Fruit fly (Drosophila melanogaster): ENCODE results near the gene Sur-8.

Gene Sur-8

dm6 chr3R:17430481-17430880 is 28.2 kb upstream of the Sur-8 start:
- TF ChIP-seq pad (GFP tag; optimal IDR thresholded peaks at IDR 0.05), result no peak
- no peak for TF ChIP-seq Crg-1 (GFP tag; optimal IDR thresholded peaks at IDR 0.05)
- TF ChIP-seq CG14711 (tag; optimal IDR thresholded peaks at IDR 0.05), result no peak
- no peak for TF ChIP-seq CG1620 (GFP tag; optimal IDR thresholded peaks at IDR 0.05)
- no peak for TF ChIP-seq Clk (GFP tag; optimal IDR thresholded peaks at IDR 0.05)
- TF ChIP-seq Hr96 (GFP tag; optimal IDR thresholded peaks at IDR 0.05), result no peak
- no peak for TF ChIP-seq bab1 (GFP tag; optimal IDR thresholded peaks at IDR 0.05)
- TF ChIP-seq kay (GFP tag; ENCODE audit: borderline replicate concordance), result no peak
- no peak for TF ChIP-seq toe (GFP tag; optimal IDR thresholded peaks at IDR 0.05)
- TF ChIP-seq CG33017 (tag; optimal IDR thresholded peaks at IDR 0.05), result no peak
- no peak for TF ChIP-seq cnc (optimal IDR thresholded peaks at IDR 0.05)
- no peak for TF ChIP-seq CG11617 (GFP tag; optimal IDR thresholded peaks at IDR 0.05)
- no peak for TF ChIP-seq CG12768 (GFP tag; optimal IDR thresholded peaks at IDR 0.05)
- TF ChIP-seq Mnt (GFP tag; optimal IDR thresholded peaks at IDR 0.05), result no peak
- TF ChIP-seq ovo (GFP tag; optimal IDR thresholded peaks at IDR 0.05), result no peak
- TF ChIP-seq CG5204 (GFP tag; optimal IDR thresholded peaks at IDR 0.05), result no peak
- no peak for TF ChIP-seq CG7101 (tag; optimal IDR thresholded peaks at IDR 0.05)
- no peak for TF ChIP-seq cic (GFP tag; optimal IDR thresholded peaks at IDR 0.05)

dm6 chr3R:17426265-17426664 is 23.9 kb upstream of the Sur-8 start:
- TF ChIP-seq CG5204 (GFP tag; optimal IDR thresholded peaks at IDR 0.05), result no peak
- no peak for TF ChIP-seq CG33017 (tag; optimal IDR thresholded peaks at IDR 0.05)
- TF ChIP-seq toe (GFP tag; optimal IDR thresholded peaks at IDR 0.05), result no peak
- no peak for TF ChIP-seq CG7045 (GFP tag; optimal IDR thresholded peaks at IDR 0.05)
- no peak for TF ChIP-seq Hr96 (GFP tag; optimal IDR thresholded peaks at IDR 0.05)
- no peak for TF ChIP-seq bab1 (GFP tag; optimal IDR thresholded peaks at IDR 0.05)

dm6 chr3R:17425417-17425915 is 23.2 kb upstream of the Sur-8 start, which contains the start of gene cysu:
Gene cysu (plus strand): TSS chr3R:17425768.
- TF ChIP-seq CG14711 (tag; optimal IDR thresholded peaks at IDR 0.05), result no peak
- TF ChIP-seq Crg-1 (GFP tag; optimal IDR thresholded peaks at IDR 0.05), result no peak
- no peak for TF ChIP-seq kay (GFP tag; ENCODE audit: borderline replicate concordance)
- TF ChIP-seq tj (GFP tag; optimal IDR thresholded peaks at IDR 0.05), result no peak
- TF ChIP-seq Clk (GFP tag; optimal IDR thresholded peaks at IDR 0.05), result no peak
- no peak for TF ChIP-seq CG7045 (GFP tag; optimal IDR thresholded peaks at IDR 0.05)
- no peak for TF ChIP-seq cic (GFP tag; optimal IDR thresholded peaks at IDR 0.05)
- TF ChIP-seq ovo (GFP tag; optimal IDR thresholded peaks at IDR 0.05), result no peak
- TF ChIP-seq pad (GFP tag; optimal IDR thresholded peaks at IDR 0.05), result no peak
- TF ChIP-seq CG11617 (GFP tag; optimal IDR thresholded peaks at IDR 0.05), result no peak
- TF ChIP-seq cnc (optimal IDR thresholded peaks at IDR 0.05), result no peak
- TF ChIP-seq CG1620 (GFP tag; optimal IDR thresholded peaks at IDR 0.05), result no peak
- no peak for TF ChIP-seq CG7101 (tag; optimal IDR thresholded peaks at IDR 0.05)
- no peak for TF ChIP-seq toe (GFP tag; optimal IDR thresholded peaks at IDR 0.05)
- no peak for TF ChIP-seq CG12768 (GFP tag; optimal IDR thresholded peaks at IDR 0.05)
- no peak for TF ChIP-seq bab1 (GFP tag; optimal IDR thresholded peaks at IDR 0.05)
- no peak for TF ChIP-seq CG5204 (GFP tag; optimal IDR thresholded peaks at IDR 0.05)
- no peak for TF ChIP-seq CG33017 (tag; optimal IDR thresholded peaks at IDR 0.05)
- TF ChIP-seq Hr96 (GFP tag; optimal IDR thresholded peaks at IDR 0.05), result no peak
- no peak for TF ChIP-seq Mnt (GFP tag; optimal IDR thresholded peaks at IDR 0.05)

- TF ChIP-seq Mnt (GFP tag; optimal IDR thresholded peaks at IDR 0.05) (no peak), CG14711 (tag; optimal IDR thresholded peaks at IDR 0.05) (no peak), tj (GFP tag; optimal IDR thresholded peaks at IDR 0.05) (no peak), CG12768 (GFP tag; optimal IDR thresholded peaks at IDR 0.05) (no peak), kay (GFP tag; ENCODE audit: borderline replicate concordance) (no peak), bab1 (GFP tag; optimal IDR thresholded peaks at IDR 0.05) (no peak), Clk (GFP tag; optimal IDR thresholded peaks at IDR 0.05) (no peak), CG1620 (GFP tag; optimal IDR thresholded peaks at IDR 0.05) (no peak), CG33017 (tag; optimal IDR thresholded peaks at IDR 0.05) (no peak)
These were observed 19.8 kb upstream of the Sur-8 start, which contains the start of gene CG14332 for dm6 chr3R:17422102-17422501. Gene CG14332 (minus strand): TSS chr3R:17422202.

dm6 chr3R:17420338-17420737 is 18.0 kb upstream of the Sur-8 start, which contains the start of gene CG42835:
Gene CG42835 (plus strand): TSS chr3R:17420638.
- TF ChIP-seq toe (GFP tag; optimal IDR thresholded peaks at IDR 0.05) (no peak), CG12768 (GFP tag; optimal IDR thresholded peaks at IDR 0.05) (no peak), CG1620 (GFP tag; optimal IDR thresholded peaks at IDR 0.05) (no peak), CG7045 (GFP tag; optimal IDR thresholded peaks at IDR 0.05) (no peak), Mnt (GFP tag; optimal IDR thresholded peaks at IDR 0.05) (no peak), tj (GFP tag; optimal IDR thresholded peaks at IDR 0.05) (no peak), cic (GFP tag; optimal IDR thresholded peaks at IDR 0.05) (no peak), Crg-1 (GFP tag; optimal IDR thresholded peaks at IDR 0.05) (no peak), Clk (GFP tag; optimal IDR thresholded peaks at IDR 0.05) (no peak), CG7101 (tag; optimal IDR thresholded peaks at IDR 0.05) (no peak), CG14711 (tag; optimal IDR thresholded peaks at IDR 0.05) (no peak), pad (GFP tag; optimal IDR thresholded peaks at IDR 0.05) (no peak), CG5204 (GFP tag; optimal IDR thresholded peaks at IDR 0.05) (no peak), kay (GFP tag; ENCODE audit: borderline replicate concordance) (no peak), bab1 (GFP tag; optimal IDR thresholded peaks at IDR 0.05) (no peak), CG33017 (tag; optimal IDR thresholded peaks at IDR 0.05) (no peak), ovo (GFP tag; optimal IDR thresholded peaks at IDR 0.05) (no peak)

- no peak for TF ChIP-seq CG5204 (GFP tag; optimal IDR thresholded peaks at IDR 0.05)
- no peak for TF ChIP-seq CG7045 (GFP tag; optimal IDR thresholded peaks at IDR 0.05)
- TF ChIP-seq CG7101 (tag; optimal IDR thresholded peaks at IDR 0.05), result no peak
- no peak for TF ChIP-seq bab1 (GFP tag; optimal IDR thresholded peaks at IDR 0.05)
- TF ChIP-seq CG1620 (GFP tag; optimal IDR thresholded peaks at IDR 0.05), result no peak
- TF ChIP-seq tj (GFP tag; optimal IDR thresholded peaks at IDR 0.05), result no peak
- no peak for TF ChIP-seq Clk (GFP tag; optimal IDR thresholded peaks at IDR 0.05)
- no peak for TF ChIP-seq Hr96 (GFP tag; optimal IDR thresholded peaks at IDR 0.05)
- TF ChIP-seq cnc (optimal IDR thresholded peaks at IDR 0.05), result no peak
- no peak for TF ChIP-seq kay (GFP tag; ENCODE audit: borderline replicate concordance)
- no peak for TF ChIP-seq CG12768 (GFP tag; optimal IDR thresholded peaks at IDR 0.05)
- TF ChIP-seq Crg-1 (GFP tag; optimal IDR thresholded peaks at IDR 0.05), result no peak
- TF ChIP-seq Mnt (GFP tag; optimal IDR thresholded peaks at IDR 0.05), result no peak
- TF ChIP-seq CG11617 (GFP tag; optimal IDR thresholded peaks at IDR 0.05), result no peak
These were observed 16.1 kb upstream of the Sur-8 start, which contains the start of gene CG42834 for dm6 chr3R:17418459-17418858. Gene CG42834 (plus strand): TSS chr3R:17418759.
